Fruit fly (Drosophila melanogaster): Measurements from ENCODE around the gene Ndf.

DNA sequence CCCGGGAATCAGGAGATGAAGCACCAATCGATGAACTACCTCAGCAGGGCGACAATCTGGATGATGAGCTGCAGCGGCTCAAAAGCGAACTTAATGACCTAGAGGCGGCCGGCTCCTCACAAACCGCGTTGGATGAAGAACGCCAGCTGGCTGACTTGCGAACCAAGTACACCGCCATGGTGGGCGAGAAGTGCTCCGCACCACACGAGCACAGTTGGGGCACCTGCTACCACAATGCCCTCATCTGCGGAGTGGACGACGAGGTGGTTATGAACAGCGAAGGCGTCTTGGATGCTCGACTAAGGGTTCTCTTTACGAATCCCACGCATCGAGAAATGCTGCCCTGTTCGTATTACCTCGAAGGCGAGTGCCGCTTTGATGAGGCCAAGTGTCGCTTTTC lies 48.9 kb upstream of the Ndf start:
- TF ChIP-seq Atf3 (GFP tag; optimal IDR thresholded peaks at IDR 0.05), result no peak
- no peak for TF ChIP-seq wdn (GFP tag; IDR thresholded peaks at IDR 0.05)
- no peak for TF ChIP-seq CG6254 (GFP tag; optimal IDR thresholded peaks at IDR 0.05)
- TF ChIP-seq NC2α (GFP tag; optimal IDR thresholded peaks at IDR 0.05), result no peak
- TF ChIP-seq NK7.1 (GFP tag; optimal IDR thresholded peaks at IDR 0.05), result no peak
